ENCODE assay signal across 5 fruit fly cellular contexts in genomic region chr3L:16587994-16588622, dm6.
TF ChIP-seq lines count a peak whose summit lies in the region.

No protein-coding gene starts in this region.

- no peak for TF ChIP-seq CTCF in whole organism, embryonic (GFP tag; optimal IDR thresholded peaks at IDR 0.05; lab: Kevin White, UChicago)

TF ChIP-seq in whole organism, adult, 20 proteins besides CTCF, POLR2A, EP300 and RAD21 (continues in another document):
- peak; percentile 70 for TF ChIP-seq CG33017 (tag; optimal IDR thresholded peaks at IDR 0.05; lab: Kevin White, UChicago)
- peak; percentile 77 for TF ChIP-seq Mnt (GFP tag; optimal IDR thresholded peaks at IDR 0.05; lab: Kevin White, UChicago)
- peak; percentile 35 for TF ChIP-seq cic (GFP tag; optimal IDR thresholded peaks at IDR 0.05; lab: Kevin White, UChicago)
- TF ChIP-seq CG7101 (tag; optimal IDR thresholded peaks at IDR 0.05; lab: Kevin White, UChicago): peak; percentile 75
- TF ChIP-seq CG11617 (GFP tag; optimal IDR thresholded peaks at IDR 0.05; lab: Kevin White, UChicago): peak; percentile 64
- peak; percentile 71 for TF ChIP-seq CG1620 (GFP tag; optimal IDR thresholded peaks at IDR 0.05; lab: Kevin White, UChicago)
- TF ChIP-seq bab1 (GFP tag; optimal IDR thresholded peaks at IDR 0.05; lab: Kevin White, UChicago): peak; percentile 33
- no peak for TF ChIP-seq CG5204 (GFP tag; optimal IDR thresholded peaks at IDR 0.05; lab: Kevin White, UChicago)
- TF ChIP-seq cnc (optimal IDR thresholded peaks at IDR 0.05; lab: Kevin White, UChicago): no peak
- TF ChIP-seq Clk (GFP tag; optimal IDR thresholded peaks at IDR 0.05; lab: Kevin White, UChicago): peak; percentile 20
- TF ChIP-seq CG12768 (GFP tag; optimal IDR thresholded peaks at IDR 0.05; lab: Kevin White, UChicago): peak; percentile 35
- TF ChIP-seq kay (GFP tag; lab: Kevin White, UChicago; ENCODE audit: borderline replicate concordance): no peak
- TF ChIP-seq tj (GFP tag; optimal IDR thresholded peaks at IDR 0.05; lab: Kevin White, UChicago): peak; percentile 49
- peak; percentile 65 for TF ChIP-seq ovo (GFP tag; optimal IDR thresholded peaks at IDR 0.05; lab: Kevin White, UChicago)
- TF ChIP-seq toe (GFP tag; optimal IDR thresholded peaks at IDR 0.05; lab: Kevin White, UChicago): no peak
- peak; percentile 55 for TF ChIP-seq pad (GFP tag; optimal IDR thresholded peaks at IDR 0.05; lab: Kevin White, UChicago)
- TF ChIP-seq Crg-1 (GFP tag; optimal IDR thresholded peaks at IDR 0.05; lab: Kevin White, UChicago): peak; percentile 70
- peak; percentile 34 for TF ChIP-seq CG7045 (GFP tag; optimal IDR thresholded peaks at IDR 0.05; lab: Kevin White, UChicago)

TF ChIP-seq in whole organism, embryonic, 481 proteins besides CTCF, POLR2A, EP300 and RAD21 (continues in another document):
- TF ChIP-seq Usf (GFP tag; optimal IDR thresholded peaks at IDR 0.05; lab: Kevin White, UChicago) (no peak), vnd (GFP tag; IDR thresholded peaks at IDR 0.05; lab: Robert Waterston, UW; ENCODE audit: partially characterized antibody) (peak; percentile 93), Sin3A (optimal IDR thresholded peaks at IDR 0.05; lab: Kevin White, UChicago) (peak; percentile 100), Lhr (GFP tag; optimal IDR thresholded peaks at IDR 0.05; lab: Kevin White, UChicago) (peak; percentile 58), Fer2 (tag; optimal IDR thresholded peaks at IDR 0.05; lab: Kevin White, UChicago) (peak; percentile 17), gsb-n (tag; optimal IDR thresholded peaks at IDR 0.05; lab: Kevin White, UChicago) (no peak), da (GFP tag; optimal IDR thresholded peaks at IDR 0.05; lab: Kevin White, UChicago) (peak; percentile 10), klu (GFP tag; IDR thresholded peaks at IDR 0.05; lab: Robert Waterston, UW) (peak; percentile 100), sna (GFP tag; IDR thresholded peaks at IDR 0.05; lab: Robert Waterston, UW; ENCODE audit: partially characterized antibody) (peak; percentile 96), ewg (GFP tag; optimal IDR thresholded peaks at IDR 0.05; lab: Kevin White, UChicago) (peak; percentile 68), onecut (GFP tag; IDR thresholded peaks at IDR 0.05; lab: Robert Waterston, UW) (peak; percentile 57), C15 (GFP tag; IDR thresholded peaks at IDR 0.05; lab: Robert Waterston, UW) (no peak), sens (GFP tag; lab: Kevin White, UChicago) (peak; percentile 96), CG12942 (GFP tag; optimal IDR thresholded peaks at IDR 0.05; lab: Kevin White, UChicago) (peak; percentile 39), Meics (GFP tag; optimal IDR thresholded peaks at IDR 0.05; lab: Kevin White, UChicago) (peak; percentile 37), CG3163 (GFP tag; optimal IDR thresholded peaks at IDR 0.05; lab: Kevin White, UChicago) (peak; percentile 13), CG12299 (tag; optimal IDR thresholded peaks at IDR 0.05; lab: Kevin White, UChicago) (peak; percentile 41), CG3995 (GFP tag; optimal IDR thresholded peaks at IDR 0.05; lab: Kevin White, UChicago) (peak; percentile 100), gcm (GFP tag; optimal IDR thresholded peaks at IDR 0.05; lab: Kevin White, UChicago) (peak; percentile 1)

TF ChIP-seq in whole organism, prepupa, 60 proteins besides CTCF, POLR2A, EP300 and RAD21 (continues in another document):
- peak; percentile 50 for TF ChIP-seq Ets96B (tag; optimal IDR thresholded peaks at IDR 0.05; lab: Kevin White, UChicago)
- 0 out of 3 replicates have a peak, but pooled peaks have one; percentile 54 for TF ChIP-seq CG8119 (GFP tag; IDR thresholded peaks at IDR 0.05; lab: Robert Waterston, UW)
- no peak for TF ChIP-seq ss (GFP tag; optimal IDR thresholded peaks at IDR 0.05; lab: Kevin White, UChicago)
- TF ChIP-seq CG8632 (GFP tag; optimal IDR thresholded peaks at IDR 0.05; lab: Kevin White, UChicago): peak; percentile 20
- no peak for TF ChIP-seq salr (GFP tag; optimal IDR thresholded peaks at IDR 0.05; lab: Kevin White, UChicago)
- TF ChIP-seq CG4318 (GFP tag; optimal IDR thresholded peaks at IDR 0.05; lab: Kevin White, UChicago): no peak
- TF ChIP-seq Gug (GFP tag; IDR thresholded peaks at IDR 0.05; lab: Robert Waterston, UW): no peak
- no peak for TF ChIP-seq Sox15 (GFP tag; optimal IDR thresholded peaks at IDR 0.05; lab: Kevin White, UChicago)
- no peak for TF ChIP-seq CG10669 (GFP tag; optimal IDR thresholded peaks at IDR 0.05; lab: Kevin White, UChicago)
- TF ChIP-seq Ets21C (GFP tag; optimal IDR thresholded peaks at IDR 0.05; lab: Kevin White, UChicago): peak; percentile 54
- TF ChIP-seq lz (GFP tag; optimal IDR thresholded peaks at IDR 0.05; lab: Kevin White, UChicago): peak; percentile 52
- peak; percentile 21 for TF ChIP-seq CG11902 (GFP tag; optimal IDR thresholded peaks at IDR 0.05; lab: Kevin White, UChicago)
- TF ChIP-seq fd85E (GFP tag; optimal IDR thresholded peaks at IDR 0.05; lab: Kevin White, UChicago): no peak
- TF ChIP-seq CG1621 (tag; optimal IDR thresholded peaks at IDR 0.05; lab: Kevin White, UChicago): peak; percentile 37
- TF ChIP-seq CG3032 (tag; optimal IDR thresholded peaks at IDR 0.05; lab: Kevin White, UChicago): peak; percentile 57
- TF ChIP-seq dsx (GFP tag; optimal IDR thresholded peaks at IDR 0.05; lab: Kevin White, UChicago; ENCODE audit: poor library complexity, severe bottlenecking): peak; percentile 7
- no peak for TF ChIP-seq CG11762 (GFP tag; optimal IDR thresholded peaks at IDR 0.05; lab: Kevin White, UChicago; ENCODE audit: insufficient read depth)
- peak; percentile 61 for TF ChIP-seq CG31627 (GFP tag; optimal IDR thresholded peaks at IDR 0.05; lab: Kevin White, UChicago)
- no peak for TF ChIP-seq Hr4 (GFP tag; optimal IDR thresholded peaks at IDR 0.05; lab: Kevin White, UChicago)

TF ChIP-seq in whole organism, pupa, 21 proteins besides CTCF, POLR2A, EP300 and RAD21:
- no peak for TF ChIP-seq CG9948 (tag; optimal IDR thresholded peaks at IDR 0.05; lab: Kevin White, UChicago)
- no peak for TF ChIP-seq CG14655 (GFP tag; optimal IDR thresholded peaks at IDR 0.05; lab: Kevin White, UChicago)
- TF ChIP-seq CG12605 (GFP tag; IDR thresholded peaks at IDR 0.05; lab: Robert Waterston, UW): peak; percentile 49; the same call in 1 of the 2 replicates
- TF ChIP-seq CG15710 (tag; optimal IDR thresholded peaks at IDR 0.05; lab: Kevin White, UChicago): peak; percentile 45
- TF ChIP-seq D1 (tag; optimal IDR thresholded peaks at IDR 0.05; lab: Kevin White, UChicago): no peak
- peak; percentile 73; the same call in 2 of the 3 replicates for TF ChIP-seq CG4496 (GFP tag; IDR thresholded peaks at IDR 0.05; lab: Robert Waterston, UW)
- no peak for TF ChIP-seq rn (GFP tag; IDR thresholded peaks at IDR 0.05; lab: Robert Waterston, UW)
- no peak for TF ChIP-seq Pif1A (GFP tag; optimal IDR thresholded peaks at IDR 0.05; lab: Kevin White, UChicago)
- TF ChIP-seq CG8159 (tag; optimal IDR thresholded peaks at IDR 0.05; lab: Kevin White, UChicago): peak; percentile 45
- no peak for TF ChIP-seq EcR (GFP tag; optimal IDR thresholded peaks at IDR 0.05; lab: Kevin White, UChicago)
- no peak for TF ChIP-seq CG34367 (tag; optimal IDR thresholded peaks at IDR 0.05; lab: Kevin White, UChicago)
- peak; percentile 62 for TF ChIP-seq Ets98B (GFP tag; IDR thresholded peaks at IDR 0.05; lab: Robert Waterston, UW)
- no peak for TF ChIP-seq Pif1B (GFP tag; optimal IDR thresholded peaks at IDR 0.05; lab: Kevin White, UChicago)
- TF ChIP-seq CG17806 (tag; optimal IDR thresholded peaks at IDR 0.05; lab: Kevin White, UChicago): peak; percentile 6
- 0 out of 3 replicates have a peak, but pooled peaks have one; percentile 41 for TF ChIP-seq fd96Ca (GFP tag; IDR thresholded peaks at IDR 0.05; lab: Robert Waterston, UW)
- peak; percentile 8 for TF ChIP-seq Snoo (tag; optimal IDR thresholded peaks at IDR 0.05; lab: Kevin White, UChicago)
- no peak for TF ChIP-seq CG8301 (tag; optimal IDR thresholded peaks at IDR 0.05; lab: Kevin White, UChicago)
- TF ChIP-seq CG32121 (GFP tag; IDR thresholded peaks at IDR 0.05; lab: Robert Waterston, UW): peak; percentile 60
- TF ChIP-seq gl (tag; optimal IDR thresholded peaks at IDR 0.05; lab: Kevin White, UChicago): no peak
- no peak for TF ChIP-seq CG10348 (GFP tag; IDR thresholded peaks at IDR 0.05; lab: Robert Waterston, UW)
- no peak for TF ChIP-seq CG13204 (GFP tag; optimal IDR thresholded peaks at IDR 0.05; lab: Kevin White, UChicago)
TF ChIP-seq in whole organism, pupa: peak in this region for 9.

TF ChIP-seq in whole organism, wandering third instar larva, 38 proteins besides CTCF, POLR2A, EP300 and RAD21 (continues in another document):
- TF ChIP-seq CG32264 (GFP tag; optimal IDR thresholded peaks at IDR 0.05; lab: Kevin White, UChicago) (peak; percentile 5), foxo (GFP tag; optimal IDR thresholded peaks at IDR 0.05; lab: Kevin White, UChicago) (peak in 1 of 2 experiments; percentile 59), jim (GFP tag; optimal IDR thresholded peaks at IDR 0.05; lab: Kevin White, UChicago) (no peak), OdsH (GFP tag; optimal IDR thresholded peaks at IDR 0.05; lab: Kevin White, UChicago) (peak; percentile 34), h (GFP tag; optimal IDR thresholded peaks at IDR 0.05; lab: Kevin White, UChicago) (peak; percentile 71), brk (GFP tag; optimal IDR thresholded peaks at IDR 0.05; lab: Kevin White, UChicago) (no peak), pan (optimal IDR thresholded peaks at IDR 0.05; lab: Kevin White, UChicago) (no peak), br (GFP tag; optimal IDR thresholded peaks at IDR 0.05; lab: Kevin White, UChicago) (peak; percentile 53), dl (GFP tag; optimal IDR thresholded peaks at IDR 0.05; lab: Kevin White, UChicago; ENCODE audit: insufficient read depth in 1 of 2, partially characterized antibody in 2 of 2) (no peak), sage (GFP tag; optimal IDR thresholded peaks at IDR 0.05; lab: Kevin White, UChicago) (no peak), Myc (optimal IDR thresholded peaks at IDR 0.05; lab: Kevin White, UChicago) (peak; percentile 45), Dfd (GFP tag; optimal IDR thresholded peaks at IDR 0.05; lab: Kevin White, UChicago) (no peak), dsf (GFP tag; optimal IDR thresholded peaks at IDR 0.05; lab: Kevin White, UChicago; ENCODE audit: borderline replicate concordance) (no peak), ey (GFP tag; optimal IDR thresholded peaks at IDR 0.05; lab: Kevin White, UChicago) (peak; percentile 43), Abd-B (GFP tag; optimal IDR thresholded peaks at IDR 0.05; lab: Kevin White, UChicago) (no peak), Hnf4 (GFP tag; optimal IDR thresholded peaks at IDR 0.05; lab: Kevin White, UChicago) (no peak), dmrt93B (GFP tag; optimal IDR thresholded peaks at IDR 0.05; lab: Kevin White, UChicago) (peak; percentile 47), GATAd (GFP tag; optimal IDR thresholded peaks at IDR 0.05; lab: Kevin White, UChicago) (no peak), usp (GFP tag; optimal IDR thresholded peaks at IDR 0.05; lab: Kevin White, UChicago) (no peak), CG9705 (GFP tag; optimal IDR thresholded peaks at IDR 0.05; lab: Kevin White, UChicago) (peak; percentile 18), rgr (GFP tag; optimal IDR thresholded peaks at IDR 0.05; lab: Kevin White, UChicago) (peak; percentile 63), woc (GFP tag; optimal IDR thresholded peaks at IDR 0.05; lab: Kevin White, UChicago) (peak; percentile 96), HLH106 (tag; optimal IDR thresholded peaks at IDR 0.05; lab: Kevin White, UChicago) (peak; percentile 54)
